Fruit fly (Drosophila melanogaster) whole organism, wandering third instar larva: ENCODE measurements around the gene CG44001.
A peak's percentile ranks its signal among the peaks of the same experiment; 100 is the strongest.

ENCODE experiments used
- CrebA ChIP-seq: fragments of 200-800 bp; sonication (Bioruptor generic); optimal IDR thresholded peaks from 2 replicates; lab custom pipeline; 2016; ENCODE audit warnings: missing biosample characterization, mild to moderate bottlenecking, missing genetic modification characterization, borderline replicate concordance
- GATAd ChIP-seq: sonication (Bioruptor generic); optimal IDR thresholded peaks from 2 replicates; lab custom pipeline; 2016; ENCODE audit warnings: missing biosample characterization, missing genetic modification characterization
- HLH106 ChIP-seq: fragments of 200-800 bp; optimal IDR thresholded peaks from 3 replicates; lab custom pipeline; 2019; ENCODE audit warnings: missing biosample characterization, mild to moderate bottlenecking, missing genetic modification characterization, moderate library complexity
- Hr78 ChIP-seq: fragments of >200 bp; optimal IDR thresholded peaks from 2 replicates; lab custom pipeline; 2017; ENCODE audit warnings: missing biosample characterization, missing genetic modification characterization
- Mio ChIP-seq: sonication (Bioruptor generic); optimal IDR thresholded peaks from 2 replicates; lab custom pipeline; 2016; ENCODE audit warnings: missing biosample characterization, missing genetic modification characterization
- Myc ChIP-seq: fragments of >200 bp; optimal IDR thresholded peaks from 2 replicates; lab custom pipeline; 2017
- OdsH ChIP-seq: fragments of 200-800 bp; sonication (Bioruptor generic); optimal IDR thresholded peaks from 2 replicates; lab custom pipeline; 2016; ENCODE audit warnings: missing biosample characterization, mild to moderate bottlenecking, missing genetic modification characterization
- Vsx2 ChIP-seq: fragments of 200-300, 225-300 bp; sonication (Bioruptor generic); optimal IDR thresholded peaks from 2 replicates; lab custom pipeline; 2018; ENCODE audit warnings: missing biosample characterization, missing genetic modification characterization; ENCODE audit not compliant: partially characterized antibody
- dsf ChIP-seq: sonication (Bioruptor generic); optimal IDR thresholded peaks from 2 replicates; lab custom pipeline; 2016; ENCODE audit warnings: missing biosample characterization, missing genetic modification characterization, borderline replicate concordance
- foxo ChIP-seq, 2 experiments: fragments of 200-800 bp; sonication (Bioruptor generic); optimal IDR thresholded peaks; 2 replicates in 1 of 2; 3 replicates in 1 of 2; lab custom pipeline; 2016 to 2017; ENCODE audit warnings: missing biosample characterization in 2 of 2, missing genetic modification characterization in 2 of 2
- fru ChIP-seq: fragments of 200-800 bp; sonication (Bioruptor generic); optimal IDR thresholded peaks from 3 replicates; lab custom pipeline; 2016; ENCODE audit warnings: missing biosample characterization, mild to moderate bottlenecking, missing genetic modification characterization
- h ChIP-seq: fragments of 200-800 bp; sonication (Bioruptor generic); optimal IDR thresholded peaks from 3 replicates; lab custom pipeline; 2016; ENCODE audit warnings: missing biosample characterization, mild to moderate bottlenecking, missing genetic modification characterization

DNA sequence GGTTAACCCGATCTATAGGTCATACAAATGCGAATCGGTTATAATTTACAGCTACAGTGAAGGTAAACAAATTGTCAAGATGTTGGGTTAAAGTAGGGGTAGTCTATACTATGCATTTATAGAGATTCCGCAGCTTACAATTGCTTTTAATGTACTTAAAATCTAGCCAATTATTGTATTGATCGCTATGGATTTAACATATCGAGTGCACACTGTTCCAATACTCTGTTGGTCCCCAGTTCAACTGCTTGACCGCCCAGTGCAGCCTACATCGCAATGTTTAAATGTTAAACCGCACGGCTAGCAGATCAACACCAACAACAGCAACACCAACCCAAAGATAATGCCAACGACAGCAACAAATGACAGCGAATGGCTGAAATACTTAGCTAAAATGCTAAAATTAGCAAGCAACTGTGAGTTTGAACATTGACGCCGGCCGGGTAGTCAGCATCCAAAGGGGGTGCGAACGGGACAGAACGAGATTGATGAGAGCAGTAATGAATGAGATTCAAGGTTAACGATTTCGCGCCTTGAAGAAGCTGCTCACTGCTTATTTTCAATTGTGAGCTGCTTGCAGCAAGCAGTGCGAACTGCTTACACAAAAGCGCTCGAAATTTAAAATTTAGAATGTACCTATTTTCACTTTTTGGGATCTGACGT, 42.0 kb upstream of the CG44001 start:
- no peak for TF ChIP-seq h
- peak; percentile 61 for TF ChIP-seq Hr78 (GFP tag; lab: Kevin White, UChicago)
- TF ChIP-seq dsf (GFP tag; lab: Kevin White, UChicago) = no peak
- TF ChIP-seq foxo (GFP tag; optimal IDR thresholded peaks at IDR 0.05; lab: Kevin White, UChicago) = no peak
- TF ChIP-seq fru = no peak
- TF ChIP-seq CrebA (GFP tag; lab: Kevin White, UChicago) = no peak
- TF ChIP-seq Vsx2 (GFP tag; lab: Kevin White, UChicago) = peak; percentile 23
- TF ChIP-seq Myc (lab: Kevin White, UChicago) = peak; percentile 76
- no peak for TF ChIP-seq OdsH (GFP tag; lab: Kevin White, UChicago)
- no peak for TF ChIP-seq GATAd (GFP tag; lab: Kevin White, UChicago)
- no peak for TF ChIP-seq HLH106 (tag; lab: Kevin White, UChicago)
- TF ChIP-seq Mio = no peak
